Worm (Caenorhabditis elegans): ENCODE data around the gene C23G10.11.

DNA sequence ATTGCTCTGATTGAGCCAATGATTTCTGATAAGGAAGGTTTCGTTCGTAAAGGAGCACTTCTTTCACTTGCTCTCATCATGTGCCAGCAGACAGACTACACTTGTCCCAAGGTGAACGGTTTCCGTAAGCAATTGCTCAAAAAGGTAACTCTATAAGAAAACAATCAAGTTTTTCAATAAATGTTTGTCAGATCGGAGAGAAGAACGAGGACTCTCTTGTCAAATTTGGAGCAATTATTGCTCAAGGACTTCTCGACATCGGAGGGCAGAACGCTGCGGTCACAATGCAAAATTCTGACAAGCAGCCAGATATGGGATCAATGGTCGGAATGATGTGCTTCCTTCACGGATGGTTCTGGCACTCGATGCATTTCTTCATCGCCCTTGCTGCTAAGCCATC, 14.1 kb downstream of the C23G10.11 start:
- TF ChIP-seq ztf-23 (GFP tag; IDR thresholded peaks at IDR 0.05) (no peak), flt-1 (GFP tag; IDR thresholded peaks at IDR 0.05) (no peak), ztf-29 (GFP tag; IDR thresholded peaks at IDR 0.05) (no peak), med-1 (GFP tag; optimal IDR thresholded peaks at IDR 0.05; ENCODE audit: insufficient read depth) (no peak), cog-1 (tag; optimal IDR thresholded peaks at IDR 0.05) (no peak)
